Worm (Caenorhabditis elegans) whole organism, dauer: Measurements from ENCODE around the gene F21C10.4.

ENCODE experiments used
- unc-62 ChIP-seq: sonication (generic microtip); optimal IDR thresholded peaks from 2 replicates; lab custom pipeline; 2017; ENCODE audit warnings: missing biosample characterization, missing genetic modification reagents, missing genetic modification characterization

The F21C10.4 gene

DNA sequence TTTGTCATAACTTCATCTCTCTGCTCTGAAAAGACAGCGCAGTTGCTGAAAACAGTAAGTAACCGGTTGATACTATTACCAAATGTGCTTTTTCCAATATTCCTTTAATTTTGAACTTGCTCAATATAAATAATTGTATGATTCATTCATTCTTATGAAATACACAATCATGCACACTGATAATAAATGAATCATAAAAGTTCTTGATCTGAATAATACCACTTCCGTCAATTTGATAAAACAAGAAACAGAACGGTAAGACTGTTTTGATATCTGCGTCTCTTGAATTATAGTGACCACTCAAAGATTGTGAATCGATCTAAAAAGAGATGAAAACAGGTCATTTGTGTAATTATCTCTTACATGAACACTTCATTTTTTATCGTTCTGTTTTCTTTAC is at the start of gene F21C10.4:
Gene F21C10.4 (plus strand): TSS at position 301 of the 400 bp plus-strand sequence.
- TF ChIP-seq unc-62 (GFP tag; lab: Kevin White, UChicago): no peak

DNA sequence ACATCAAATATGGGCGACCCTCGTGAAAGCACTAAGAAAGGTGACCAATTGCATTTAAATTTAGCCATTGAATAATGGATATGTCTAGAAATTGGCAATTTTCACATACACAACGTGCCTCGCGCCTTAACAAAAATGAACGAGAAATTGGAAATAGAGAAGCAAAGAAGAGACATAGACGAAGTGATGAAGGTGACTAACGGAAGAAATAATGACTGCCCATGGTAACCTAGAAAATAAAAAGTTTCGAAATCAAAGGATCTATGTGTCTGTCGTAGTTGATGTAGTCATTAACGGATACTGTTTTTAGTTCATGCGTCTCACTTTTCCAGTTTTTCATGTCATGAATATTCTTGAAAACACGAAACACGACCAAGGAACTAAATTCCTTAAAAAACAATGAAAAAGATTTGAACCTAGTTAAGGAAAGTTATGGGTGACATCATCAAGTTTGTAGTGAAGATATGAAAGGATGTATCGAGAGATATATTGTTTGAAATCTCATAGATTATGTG is 48.3 kb upstream of the F21C10.4 start:
- TF ChIP-seq unc-62 (GFP tag; lab: Kevin White, UChicago): no peak

DNA sequence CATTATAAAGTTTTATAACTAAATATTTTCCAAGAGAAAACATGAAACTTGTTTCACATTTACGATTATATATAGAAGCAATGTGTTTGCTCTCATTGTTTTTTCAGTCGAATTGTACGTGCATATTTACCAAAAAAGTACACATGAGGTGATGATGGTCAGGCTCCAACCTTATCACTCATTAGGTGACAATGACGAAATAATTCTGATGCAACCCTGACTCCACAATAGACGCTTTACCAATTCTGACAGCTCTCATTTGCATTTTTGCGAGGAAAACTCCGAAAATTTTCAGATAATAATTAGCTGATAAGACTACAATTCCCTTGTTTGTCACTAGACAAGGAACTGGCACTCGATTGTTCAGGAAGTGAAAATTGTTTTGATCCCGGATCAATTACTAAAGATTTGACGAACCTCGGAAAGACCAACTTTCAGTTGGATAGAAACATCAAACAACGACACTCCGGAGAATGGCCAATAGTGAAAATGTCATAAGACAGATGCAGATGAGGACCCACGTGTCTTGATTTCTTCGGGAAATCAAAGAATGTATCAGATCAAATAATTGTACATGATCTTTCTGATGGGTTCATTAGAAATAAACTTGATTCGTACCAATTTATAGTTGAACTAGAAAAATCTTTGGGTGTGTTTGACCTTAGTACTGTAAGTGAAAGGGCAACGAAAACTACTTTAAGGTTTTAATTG is 47.4 kb upstream of the F21C10.4 start:
- no peak for TF ChIP-seq unc-62 (GFP tag; lab: Kevin White, UChicago)

DNA sequence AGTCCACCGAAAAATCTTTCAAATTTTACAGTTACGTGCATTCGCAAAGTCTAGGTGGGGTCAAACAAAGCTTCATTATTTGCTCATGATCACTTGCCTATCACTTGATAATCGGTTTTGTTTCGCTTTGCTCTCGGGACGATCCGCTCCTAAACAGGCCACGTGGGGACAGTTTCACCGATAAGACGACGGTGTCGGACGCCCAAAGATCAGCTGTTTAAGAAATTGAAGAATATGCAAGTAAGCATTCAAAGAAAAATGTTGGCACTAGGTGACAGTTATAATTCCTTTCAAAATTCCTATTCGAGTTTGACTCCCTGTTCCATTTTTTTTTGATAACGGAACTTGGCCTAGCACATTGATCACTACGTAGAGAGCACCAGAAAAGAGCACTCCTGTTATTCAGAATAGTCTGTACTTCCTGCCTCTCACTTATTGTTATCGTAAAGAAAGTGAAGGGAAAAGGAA is 46.4 kb upstream of the F21C10.4 start:
- TF ChIP-seq unc-62 (GFP tag; lab: Kevin White, UChicago): no peak

DNA sequence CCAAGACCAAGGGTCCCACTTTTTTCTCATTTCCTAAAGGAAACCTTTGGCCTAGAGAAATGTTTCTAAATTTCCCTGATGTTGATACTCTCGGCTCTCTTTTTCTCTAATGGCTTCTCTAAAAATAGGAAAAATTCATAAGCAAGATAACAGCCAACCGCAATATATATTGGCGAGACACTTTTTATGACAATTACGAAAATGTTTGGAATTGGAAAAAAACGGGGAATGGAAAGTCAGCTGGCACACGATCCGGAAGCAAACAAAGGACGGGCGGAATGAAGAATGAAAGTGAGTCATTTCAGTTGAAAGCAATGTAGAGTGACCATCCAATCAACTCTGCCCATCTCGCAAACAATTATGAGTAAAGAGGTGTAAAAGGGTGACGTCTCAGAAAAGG is 45.0 kb upstream of the F21C10.4 start:
- TF ChIP-seq unc-62 (GFP tag; lab: Kevin White, UChicago): no peak

DNA sequence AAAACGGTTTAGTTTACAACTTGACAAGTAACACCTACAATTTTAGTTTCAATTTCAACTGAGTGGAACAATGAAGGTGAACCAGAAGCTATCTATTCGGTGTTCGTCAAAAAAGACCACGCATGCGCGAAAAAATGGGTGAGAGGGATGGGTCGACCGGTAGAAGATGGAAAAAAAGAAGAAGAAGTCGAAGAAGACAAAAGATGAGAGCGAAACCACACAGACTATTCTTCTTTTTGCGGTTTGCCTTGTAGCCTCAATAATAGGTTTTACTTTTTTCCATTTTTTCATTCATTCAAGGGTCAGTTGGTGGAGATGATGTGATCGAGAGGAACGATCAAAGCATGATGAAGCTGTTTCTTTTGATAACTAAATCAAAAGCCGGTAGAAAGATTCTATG is 44.1 kb upstream of the F21C10.4 start:
- TF ChIP-seq unc-62 (GFP tag; lab: Kevin White, UChicago): no peak

DNA sequence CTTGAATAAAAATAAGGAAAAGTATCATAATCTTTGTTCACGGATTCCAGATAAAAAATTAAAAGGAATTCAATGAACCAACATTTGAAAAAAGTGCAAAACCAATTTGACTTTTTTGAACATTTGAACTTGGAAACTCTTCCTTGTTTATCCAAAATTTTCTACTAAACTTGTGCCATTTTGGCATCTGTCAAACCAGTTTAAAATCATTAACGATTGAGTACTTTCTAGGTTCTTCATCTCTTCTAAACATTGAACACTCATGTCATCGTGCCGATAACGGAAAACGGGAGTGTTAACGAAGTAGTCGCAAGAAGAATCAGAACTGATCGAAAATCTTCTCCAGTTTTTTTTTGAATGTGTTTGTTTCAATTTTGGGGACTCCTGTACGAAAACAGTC is 42.2 kb upstream of the F21C10.4 start:
- TF ChIP-seq unc-62 (GFP tag; lab: Kevin White, UChicago): no peak

DNA sequence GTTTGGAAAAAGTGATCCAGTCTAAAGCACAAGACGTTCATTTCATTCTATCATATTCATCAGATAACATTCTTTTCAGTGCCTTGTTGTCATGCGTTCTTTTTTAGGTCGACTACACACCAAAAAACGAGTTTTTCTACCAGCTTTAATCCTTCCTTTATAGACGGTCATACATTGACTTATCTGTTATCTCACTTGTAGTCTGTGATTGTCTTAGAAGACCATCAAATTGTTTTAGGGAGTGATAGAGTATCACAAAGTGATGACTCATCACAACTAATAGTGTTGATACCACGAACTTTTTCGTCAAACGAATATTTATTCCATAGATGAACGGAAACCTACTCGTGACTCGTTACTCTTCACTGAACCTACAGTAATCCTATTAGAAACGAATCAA is 40.6 kb upstream of the F21C10.4 start:
- TF ChIP-seq unc-62 (GFP tag; lab: Kevin White, UChicago): no peak

DNA sequence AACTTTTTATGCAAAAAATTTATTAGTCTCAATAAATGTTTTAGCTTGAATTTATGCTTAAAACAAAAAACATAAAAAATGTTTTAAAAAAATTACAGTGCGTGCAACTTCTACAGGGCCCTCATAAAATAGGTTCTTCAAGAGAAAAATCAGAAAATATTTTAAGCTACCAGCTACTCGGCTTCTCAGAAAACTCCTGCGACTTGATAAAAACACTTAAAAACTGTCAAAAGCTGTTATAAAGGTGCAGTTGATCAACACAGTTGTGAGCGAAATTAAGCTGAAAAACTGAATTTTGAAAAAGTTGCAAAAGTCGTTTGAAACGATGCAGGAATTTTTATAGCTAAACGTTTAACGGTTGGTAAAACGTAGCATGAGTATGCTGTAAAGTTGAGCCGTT is 37.7 kb upstream of the F21C10.4 start:
- TF ChIP-seq unc-62 (GFP tag; lab: Kevin White, UChicago): no peak

DNA sequence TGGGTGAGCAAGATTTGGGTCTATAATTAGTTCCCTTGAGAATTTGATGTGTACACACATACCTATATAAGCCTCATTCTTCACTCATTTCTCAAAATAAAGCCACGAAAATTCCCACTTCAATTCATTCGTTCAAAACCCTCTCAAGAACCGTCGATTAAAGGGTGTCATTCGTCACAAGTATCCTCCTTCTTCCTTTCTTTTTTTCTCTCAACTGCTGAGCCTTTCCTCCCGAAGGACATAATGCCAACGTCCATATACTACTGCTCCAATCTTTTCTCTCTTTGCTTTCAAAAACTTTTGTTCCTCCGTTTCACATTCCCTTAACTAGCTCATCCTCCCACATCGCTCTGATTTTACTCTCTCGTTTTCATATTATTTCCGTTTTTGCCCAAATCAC is 34.2 kb upstream of the F21C10.4 start, which contains the start of gene T27E4.1:
Gene T27E4.1 (plus strand): TSS at position 137 of the 400 bp plus-strand sequence.
- TF ChIP-seq unc-62 (GFP tag; lab: Kevin White, UChicago): no peak

DNA sequence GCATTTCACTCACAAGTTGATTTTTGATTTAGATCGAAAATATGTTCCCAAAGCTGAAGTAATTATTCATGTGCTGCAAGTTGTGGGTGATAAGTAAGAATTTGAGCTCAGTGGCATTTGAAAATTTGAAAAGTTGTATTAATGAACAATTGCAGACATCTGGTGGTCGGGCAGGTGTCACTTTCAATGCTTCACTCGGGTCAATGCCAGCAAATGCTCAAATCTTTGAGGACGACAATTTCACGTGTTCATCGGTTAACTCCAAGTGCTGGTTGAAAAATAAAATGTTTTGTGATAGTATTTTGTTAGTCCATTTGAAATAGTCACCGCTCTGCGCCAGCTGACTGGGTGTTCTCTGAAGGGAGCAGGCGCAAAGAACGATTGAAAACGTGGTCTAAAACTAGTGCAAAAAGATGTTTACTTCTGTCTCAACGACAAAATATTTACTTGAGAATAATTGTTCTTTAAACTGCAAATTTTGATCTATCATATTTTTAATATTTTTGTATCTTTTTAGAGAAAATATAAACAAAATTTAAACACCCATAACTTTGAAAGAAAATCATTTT is 32.3 kb upstream of the F21C10.4 start:
- no peak for TF ChIP-seq unc-62 (GFP tag; lab: Kevin White, UChicago)

DNA sequence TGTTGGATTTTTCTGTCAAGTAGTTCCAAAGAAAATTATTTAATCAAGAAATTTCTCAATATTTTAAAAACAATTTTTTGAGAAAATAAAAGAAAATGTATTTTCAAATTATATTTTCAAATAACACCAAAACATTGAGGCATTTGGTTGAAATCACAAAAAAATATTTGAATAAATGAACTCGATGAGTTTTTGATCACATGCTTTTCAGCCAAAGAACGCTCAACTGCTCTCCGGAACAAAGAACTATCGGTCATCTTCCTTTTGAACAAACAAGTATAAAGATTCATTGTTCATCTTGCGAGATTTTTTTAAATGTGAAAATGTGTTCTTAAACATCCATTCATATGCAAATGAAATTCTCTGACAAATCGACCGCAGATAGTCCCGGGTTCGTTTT is 31.4 kb upstream of the F21C10.4 start:
- no peak for TF ChIP-seq unc-62 (GFP tag; lab: Kevin White, UChicago)

DNA sequence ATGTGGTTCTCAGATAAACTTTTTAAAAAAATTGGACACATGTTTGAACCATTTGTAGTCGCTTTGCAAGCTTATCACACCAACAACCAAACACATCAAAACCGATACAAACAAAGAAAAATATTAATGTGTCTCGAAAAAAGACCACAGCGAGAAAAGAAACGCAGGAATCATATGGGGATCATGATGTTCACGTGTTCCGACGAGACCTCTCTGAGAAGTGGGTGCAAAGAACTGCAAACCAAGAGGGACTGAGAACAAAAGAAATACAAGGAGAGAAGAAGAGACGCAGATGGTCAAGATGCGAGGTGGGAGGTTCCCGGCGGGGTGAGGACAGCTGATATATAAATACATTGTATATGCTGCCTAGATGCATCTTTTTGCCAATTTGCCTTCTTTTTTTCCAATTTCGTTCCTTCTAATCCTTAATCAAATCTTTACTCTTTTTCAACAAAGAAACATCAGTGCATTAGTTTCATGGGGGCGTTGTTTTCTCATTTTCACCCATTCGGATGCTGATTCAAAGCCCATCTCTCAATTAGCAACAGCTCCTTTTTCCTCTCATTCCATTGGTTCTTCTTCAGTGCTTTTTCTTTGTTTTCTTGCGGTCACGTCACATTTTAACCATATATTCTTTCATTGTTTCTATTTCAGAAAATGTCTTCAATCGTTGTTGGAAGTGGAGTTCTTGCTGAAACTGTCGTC is 30.7 kb upstream of the F21C10.4 start, which contains the start of gene F21C10.10:
Gene F21C10.10 (plus strand): TSS at position 655 of the 705 bp plus-strand sequence.
- TF ChIP-seq unc-62 (GFP tag; lab: Kevin White, UChicago): no peak

DNA sequence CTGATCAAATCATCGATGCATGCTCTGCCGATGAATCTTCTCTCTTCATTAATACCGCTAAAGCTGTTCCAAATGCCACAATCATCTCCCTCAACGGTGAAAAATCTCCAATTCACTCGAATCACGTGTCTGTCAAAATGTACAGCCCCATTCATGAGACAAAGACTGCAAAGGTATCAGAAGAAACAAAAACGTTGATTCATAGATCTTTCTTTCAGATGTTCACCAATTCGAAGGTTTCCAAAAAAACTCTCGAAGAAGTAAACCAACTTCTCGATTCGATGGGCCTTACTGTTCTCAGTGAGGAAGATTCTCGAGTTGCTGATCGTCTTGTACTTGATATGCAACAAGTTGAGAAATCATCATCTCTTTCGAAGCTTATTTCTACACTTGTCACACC is 29.7 kb upstream of the F21C10.4 start:
- no peak for TF ChIP-seq unc-62 (GFP tag; lab: Kevin White, UChicago)

DNA sequence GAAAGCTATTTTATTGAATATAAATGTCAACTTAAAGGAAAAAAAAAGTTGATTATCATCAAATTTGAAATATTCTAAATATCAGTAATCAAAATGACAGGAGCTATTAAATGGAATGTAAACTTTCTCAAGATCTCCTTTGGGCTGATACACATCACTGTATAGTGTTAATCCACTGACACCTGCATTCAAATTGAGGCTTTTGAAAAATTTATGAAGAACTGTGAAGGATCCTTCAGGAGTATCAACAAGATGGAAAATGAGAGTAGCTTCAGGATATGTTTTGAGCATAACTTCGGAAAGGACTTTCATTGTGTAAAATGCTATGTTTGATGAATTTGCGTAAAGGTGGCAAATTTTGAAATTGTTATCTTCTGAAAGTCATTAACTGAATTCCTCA is 29.2 kb upstream of the F21C10.4 start:
- no peak for TF ChIP-seq unc-62 (GFP tag; lab: Kevin White, UChicago)
